Fruit fly (Drosophila melanogaster) S2 (cell line): ENCODE results near the gene CG32483.

Source experiments
- CG8478 ChIP-seq: fragments of >200 bp; optimal IDR thresholded peaks from 2 replicates; lab custom pipeline; 2018
- CTCF ChIP-seq, 2 experiments: fragments of >200 bp; optimal IDR thresholded peaks; 2 replicates each; lab custom pipeline; 2018

- no peak for TF ChIP-seq CTCF (optimal IDR thresholded peaks at IDR 0.05; lab: Kevin White, UChicago)
- no peak for TF ChIP-seq CG8478 (lab: Kevin White, UChicago)
These were observed 39.5 kb upstream of the CG32483 start for dm6 chr3L:729345-729744.
